Worm (Caenorhabditis elegans) whole organism, young adult: ENCODE results near the gene R02F2.6.

Source experiments
- B0019.2 ChIP-seq: fragments of 200-800 bp; sonication (Bioruptor generic); conservative IDR thresholded peaks from 2 replicates; pipeline ENCODE4 v1.3.6; 2022; ENCODE audit warnings: missing genetic modification reagents, missing genetic modification characterization, missing compliant biosample characterization
- F23B12.7 ChIP-seq: sonication (generic microtip); optimal IDR thresholded peaks from 2 replicates; lab custom pipeline; 2017; ENCODE audit warnings: missing genetic modification characterization, mild to moderate bottlenecking, missing compliant biosample characterization, antibody characterized with exemption, moderate library complexity; ENCODE audit not compliant: insufficient read depth
- F57C9.4 ChIP-seq: sonication (generic microtip); optimal IDR thresholded peaks from 2 replicates; lab custom pipeline; 2017; ENCODE audit warnings: mild to moderate bottlenecking, missing genetic modification characterization, missing compliant biosample characterization
- cebp-1 ChIP-seq, 2 experiments: fragments of 200-800 bp in 1 of 2; sonication (Bioruptor generic) in 1 of 2; sonication (generic microtip) in 1 of 2; IDR thresholded peaks in 1 of 2; optimal IDR thresholded peaks in 1 of 2; 2 replicates each; pipeline versions ENCODE4 v1.3.6 to Lab custom; 2017 to 2022; ENCODE audit warnings: missing compliant biosample characterization in 2 of 2, missing genetic modification characterization in 2 of 2, mild to moderate bottlenecking in 1 of 2, missing genetic modification reagents in 1 of 2, moderate library complexity in 1 of 2
- ceh-27 ChIP-seq: fragments of 200-800 bp; sonication (Bioruptor generic); optimal IDR thresholded peaks from 2 replicates; lab custom pipeline; 2018; ENCODE audit warnings: mild to moderate bottlenecking, missing genetic modification characterization, moderate library complexity, missing compliant biosample characterization
- ceh-79 ChIP-seq: sonication (generic microtip); optimal IDR thresholded peaks from 2 replicates; lab custom pipeline; 2017; ENCODE audit warnings: mild to moderate bottlenecking, missing genetic modification characterization, missing compliant biosample characterization
- dpff-1 ChIP-seq: sonication (generic microtip); optimal IDR thresholded peaks from 2 replicates; lab custom pipeline; 2017; ENCODE audit warnings: mild to moderate bottlenecking, missing genetic modification characterization, missing compliant biosample characterization
- egrh-3 ChIP-seq: fragments of 200-800 bp; sonication (Bioruptor generic); IDR thresholded peaks from 2 replicates; pipeline ENCODE4 v1.3.6; 2022; ENCODE audit warnings: missing genetic modification reagents, missing genetic modification characterization, missing compliant biosample characterization
- let-526 ChIP-seq: fragments of 200-800 bp; sonication (Bioruptor generic); IDR thresholded peaks from 2 replicates; pipeline ENCODE4 v1.3.6; 2022; ENCODE audit warnings: missing genetic modification reagents, missing genetic modification characterization, missing compliant biosample characterization
- lin-26 ChIP-seq: fragments of 200-800 bp; sonication (Bioruptor generic); IDR thresholded peaks from 2 replicates; pipeline ENCODE4 v1.3.6; 2022; ENCODE audit warnings: missing genetic modification reagents, missing genetic modification characterization, missing compliant biosample characterization
- lsl-1 ChIP-seq: fragments of 200-800 bp; sonication (Bioruptor generic); optimal IDR thresholded peaks from 2 replicates; lab custom pipeline; 2018; ENCODE audit warnings: mild to moderate bottlenecking, missing genetic modification characterization, moderate library complexity, missing compliant biosample characterization
- lsy-27 ChIP-seq: sonication (generic microtip); optimal IDR thresholded peaks from 2 replicates; lab custom pipeline; 2017; ENCODE audit warnings: missing genetic modification characterization, mild to moderate bottlenecking, missing compliant biosample characterization, antibody characterized with exemption, missing genotype, borderline replicate concordance; ENCODE audit not compliant: insufficient read depth
- madf-3 ChIP-seq: fragments of 200-800 bp; sonication (Bioruptor generic); IDR thresholded peaks from 2 replicates; pipeline ENCODE4 v1.3.6; 2022; ENCODE audit warnings: missing genetic modification reagents, missing genetic modification characterization, missing compliant biosample characterization
- nfyb-1 ChIP-seq: fragments of 200-800 bp; sonication (Bioruptor generic); IDR thresholded peaks from 2 replicates; pipeline ENCODE4 v1.3.6; 2022; ENCODE audit warnings: missing genetic modification reagents, missing genetic modification characterization, missing compliant biosample characterization
- nhr-80 ChIP-seq: sonication (generic microtip); optimal IDR thresholded peaks from 2 replicates; lab custom pipeline; 2016; ENCODE audit warnings: missing genetic modification characterization, missing compliant biosample characterization
- pha-4 ChIP-seq: fragments of 150-350 bp; sonication (generic microtip); optimal IDR thresholded peaks from 2 replicates; lab custom pipeline; 2014; ENCODE audit warnings: missing biosample characterization, missing genetic modification reagents, missing genetic modification characterization
- rec-8 ChIP-seq, 2 experiments: sonication (generic microtip); optimal IDR thresholded peaks; 2 replicates each; lab custom pipeline; 2016; ENCODE audit warnings: mild to moderate bottlenecking in 2 of 2, missing genetic modification characterization in 2 of 2, missing genetic modification reagents in 2 of 2, missing genotype in 2 of 2, missing biosample characterization in 1 of 2, missing compliant biosample characterization in 1 of 2, moderate library complexity in 1 of 2
- rpc-1 ChIP-seq, 2 experiments: fragments of 150-350 bp in 1 of 2; sonication (generic microtip) in 1 of 2; optimal IDR thresholded peaks; 2 replicates each; lab custom pipeline; 2014 to 2018; ENCODE audit warnings: missing biosample characterization in 1 of 2, missing genetic modification characterization in 1 of 2, missing genetic modification reagents in 1 of 2, missing genotype in 1 of 2
- snpc-1.1 ChIP-seq: sonication (generic microtip); optimal IDR thresholded peaks from 2 replicates; lab custom pipeline; 2017; ENCODE audit warnings: missing genetic modification characterization, mild to moderate bottlenecking, missing compliant biosample characterization, antibody characterized with exemption, moderate library complexity, missing genotype, missing genetic modification reagents; ENCODE audit not compliant: insufficient read depth
- snpc-3.4 ChIP-seq: sonication (generic microtip); optimal IDR thresholded peaks from 2 replicates; lab custom pipeline; 2017; ENCODE audit warnings: missing genetic modification characterization, mild to moderate bottlenecking, missing compliant biosample characterization, antibody characterized with exemption, moderate library complexity, missing genotype, missing genetic modification reagents
- snpc-4 ChIP-seq, 5 experiments: fragments of 150-350 bp in 1 of 5; sonication (generic microtip) in 4 of 5; optimal IDR thresholded peaks; 2 replicates each; lab custom pipeline; 2014 to 2018; ENCODE audit warnings: missing genetic modification characterization in 5 of 5, missing biosample characterization in 3 of 5, antibody characterized with exemption in 2 of 5, mild to moderate bottlenecking in 2 of 5, missing compliant biosample characterization in 2 of 5, missing genotype in 2 of 5, moderate library complexity in 2 of 5, missing genetic modification reagents in 1 of 5
- ztf-25 ChIP-seq: fragments of 200-800 bp; sonication (Bioruptor generic); IDR thresholded peaks from 2 replicates; pipeline ENCODE4 v1.3.6; 2022; ENCODE audit warnings: missing genetic modification reagents, missing genetic modification characterization, missing compliant biosample characterization
- ztf-28 ChIP-seq: fragments of 200-800 bp; sonication (Bioruptor generic); IDR thresholded peaks from 2 replicates; pipeline ENCODE4 v1.3.6; 2022; ENCODE audit warnings: missing genetic modification reagents, missing genetic modification characterization, missing compliant biosample characterization

Gene R02F2.6

DNA sequence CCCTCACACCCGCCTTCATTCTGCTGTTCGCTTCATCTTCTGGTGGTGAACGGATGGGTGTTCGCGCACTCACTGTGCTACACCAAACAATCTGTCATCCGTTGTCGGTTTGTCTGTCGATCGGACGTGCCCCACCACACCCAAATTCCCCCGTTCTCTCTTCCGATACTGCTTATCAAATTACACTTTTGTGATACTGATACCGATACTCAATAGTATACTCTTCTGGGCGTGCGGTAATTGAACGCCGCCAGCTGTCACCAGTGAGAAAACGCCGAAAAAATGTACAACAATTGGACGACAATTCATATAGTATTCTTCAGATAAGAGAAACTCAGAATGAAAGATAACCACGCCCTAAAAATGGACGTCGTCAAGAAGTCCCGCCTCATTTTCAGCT is 40.7 kb downstream of the R02F2.6 start:
- TF ChIP-seq nhr-80 = peak; percentile 67
- 0 out of 2 replicates have a peak, but pooled peaks have one; percentile 4 for TF ChIP-seq ztf-28 (GFP tag; lab: Robert Waterston, UW)
- no peak for TF ChIP-seq snpc-1.1 (tag; lab: Kevin White, UChicago)
- TF ChIP-seq ztf-25 (GFP tag; lab: Robert Waterston, UW) = no peak

DNA sequence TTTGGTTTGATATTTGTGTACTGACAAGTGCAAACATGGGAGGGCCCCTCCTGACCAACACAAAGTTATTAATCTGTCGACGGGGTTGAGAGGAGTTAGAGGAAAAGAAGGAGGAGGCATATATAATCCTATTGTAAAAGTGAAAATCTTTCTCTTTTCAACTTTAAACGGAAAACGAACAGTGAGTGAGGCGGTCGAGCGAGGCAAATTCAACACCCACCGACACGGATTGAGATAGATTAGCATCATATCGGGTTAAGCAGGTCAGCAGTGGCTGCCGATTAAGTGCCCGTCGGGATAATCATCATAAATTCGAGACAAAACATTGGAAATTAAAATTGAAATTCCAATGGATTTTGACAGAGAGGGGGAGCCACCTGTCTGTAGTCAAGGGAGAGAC is 42.4 kb downstream of the R02F2.6 start:
- TF ChIP-seq madf-3 (GFP tag; lab: Robert Waterston, UW) = no peak
- TF ChIP-seq nfyb-1 (GFP tag; lab: Robert Waterston, UW) = no peak
- no peak for TF ChIP-seq rpc-1 (optimal IDR thresholded peaks at IDR 0.05; lab: Kevin White, UChicago)
- no peak for TF ChIP-seq rpc-1 (tag; optimal IDR thresholded peaks at IDR 0.05; lab: Kevin White, UChicago)
- no peak for TF ChIP-seq egrh-3 (GFP tag; lab: Robert Waterston, UW)
- TF ChIP-seq ceh-79 (tag; lab: Kevin White, UChicago) = no peak
- TF ChIP-seq snpc-3.4 (tag; lab: Kevin White, UChicago) = no peak
- no peak for TF ChIP-seq F57C9.4
- no peak for TF ChIP-seq snpc-4 (GFP tag; optimal IDR thresholded peaks at IDR 0.05; lab: Kevin White, UChicago)
- no peak for TF ChIP-seq snpc-4 (tag; optimal IDR thresholded peaks at IDR 0.05; lab: Kevin White, UChicago)
- no peak for TF ChIP-seq rec-8 (tag; optimal IDR thresholded peaks at IDR 0.05; lab: Kevin White, UChicago)
- no peak for TF ChIP-seq pha-4 (tag; lab: Kevin White, UChicago)
- no peak for TF ChIP-seq B0019.2 (GFP tag; lab: Robert Waterston, UW)
- no peak for TF ChIP-seq dpff-1 (tag; lab: Kevin White, UChicago)
- TF ChIP-seq lin-26 (GFP tag; lab: Robert Waterston, UW) = no peak
- TF ChIP-seq ceh-27 = no peak
- no peak for TF ChIP-seq let-526 (GFP tag; lab: Robert Waterston, UW)
- no peak for TF ChIP-seq lsl-1
- TF ChIP-seq F23B12.7 (tag; lab: Kevin White, UChicago) = no peak
- TF ChIP-seq cebp-1 (GFP tag; IDR thresholded peaks at IDR 0.05; lab: Robert Waterston, UW) = no peak
- TF ChIP-seq cebp-1 (tag; optimal IDR thresholded peaks at IDR 0.05; lab: Kevin White, UChicago) = no peak
- no peak for TF ChIP-seq lsy-27 (tag; lab: Kevin White, UChicago)
